Worm (Caenorhabditis elegans): Measurements from ENCODE around the gene ets-9.
A peak's percentile ranks its signal among the peaks of the same experiment; 100 is the strongest.

The ets-9 gene

DNA sequence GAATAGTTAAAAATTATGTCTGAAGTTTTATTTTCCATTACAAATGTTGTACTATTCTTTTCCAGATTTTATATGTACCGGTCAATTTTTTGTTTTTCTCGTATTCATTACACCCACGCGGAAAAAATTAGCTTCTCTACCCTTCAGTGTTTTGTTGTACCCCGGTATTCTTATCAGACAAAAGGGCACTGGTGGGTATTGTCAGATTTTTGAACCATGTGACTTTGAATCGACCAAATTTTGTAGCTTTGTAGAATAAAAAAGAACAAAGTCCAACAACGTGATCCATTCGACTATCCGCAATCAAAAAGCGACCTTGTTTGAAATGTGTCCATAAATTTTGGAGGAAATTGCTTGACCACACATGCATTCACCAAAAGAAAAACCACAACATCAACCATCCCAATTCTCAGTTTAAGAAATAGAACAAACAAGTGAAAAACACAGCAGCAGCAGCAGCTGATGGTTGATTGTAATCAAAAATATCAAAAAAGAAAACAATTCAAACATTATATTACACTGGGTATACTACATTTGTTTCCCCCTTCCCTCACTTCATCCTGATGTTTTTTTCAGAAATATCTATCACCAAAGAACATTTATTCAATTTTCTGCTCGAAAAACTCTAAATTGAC is 34.9 kb upstream of the ets-9 start (continued):
- TF ChIP-seq ets-5 (GFP tag; IDR thresholded peaks at IDR 0.05) (no peak), dpl-1 (GFP tag; optimal IDR thresholded peaks at IDR 0.05) (no peak), ceh-88 (GFP tag; IDR thresholded peaks at IDR 0.05) (no peak), egl-13 (tag; optimal IDR thresholded peaks at IDR 0.05) (no peak), elt-2 (tag; optimal IDR thresholded peaks at IDR 0.05) (peak; percentile 61), pqm-1 (tag; optimal IDR thresholded peaks at IDR 0.05) (no peak), nhr-77 (tag; optimal IDR thresholded peaks at IDR 0.05) (no peak), lsy-2 (tag; optimal IDR thresholded peaks at IDR 0.05) (peak in 1 of 2 experiments; percentile 32), nhr-71 (tag; optimal IDR thresholded peaks at IDR 0.05) (peak; percentile 49), lir-3 (tag; optimal IDR thresholded peaks at IDR 0.05; ENCODE audit: poor library complexity) (no peak), grh-1 (GFP tag; IDR thresholded peaks at IDR 0.05) (no peak), lin-15B (tag; optimal IDR thresholded peaks at IDR 0.05) (no peak), aha-1 (tag; optimal IDR thresholded peaks at IDR 0.05) (no peak), vab-15 (tag; optimal IDR thresholded peaks at IDR 0.05) (no peak), unc-86 (tag; optimal IDR thresholded peaks at IDR 0.05) (no peak), alr-1 (tag; optimal IDR thresholded peaks at IDR 0.05; ENCODE audit: borderline replicate concordance) (no peak), fkh-4 (tag; optimal IDR thresholded peaks at IDR 0.05; ENCODE audit: borderline replicate concordance) (no peak)

DNA sequence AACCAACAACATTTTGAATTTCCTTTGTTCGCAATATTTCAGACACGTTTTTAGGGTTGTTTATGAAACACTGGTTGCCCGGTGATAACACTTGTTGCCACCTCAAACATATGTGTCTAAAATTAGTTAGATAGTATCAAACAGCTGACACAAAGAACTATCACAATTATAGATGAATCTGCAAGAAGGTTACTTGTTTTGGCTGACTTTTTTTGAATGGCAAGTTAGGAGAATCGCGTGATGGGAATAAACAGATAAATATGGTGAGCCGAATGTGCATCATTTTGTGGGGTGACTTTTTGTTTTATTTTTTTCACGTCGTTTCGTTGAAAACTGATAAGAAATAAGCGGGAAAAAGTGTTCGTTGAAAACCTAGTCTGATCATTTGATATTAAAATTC is 34.4 kb upstream of the ets-9 start:
- no peak for TF ChIP-seq tlp-1 (tag; optimal IDR thresholded peaks at IDR 0.05)
- TF ChIP-seq nhr-20 (tag; optimal IDR thresholded peaks at IDR 0.05), result peak; percentile 1
- peak; percentile 74 for TF ChIP-seq elt-2 (tag; optimal IDR thresholded peaks at IDR 0.05)
- no peak for TF ChIP-seq elt-3 (tag; optimal IDR thresholded peaks at IDR 0.05)
- peak; percentile 49 for TF ChIP-seq nhr-19 (GFP tag; conservative IDR thresholded peaks at IDR 0.05)
- TF ChIP-seq efl-1 (optimal IDR thresholded peaks at IDR 0.05), result no peak
- peak in 1 of 2 experiments; percentile 78 for TF ChIP-seq efl-1 (GFP tag; optimal IDR thresholded peaks at IDR 0.05 in 1 of 2)
- peak in 1 of 2 experiments; percentile 55 for TF ChIP-seq lin-35 (GFP tag; optimal IDR thresholded peaks at IDR 0.05)

- peak in 1 of 2 experiments; percentile 19 for TF ChIP-seq mdl-1 (tag; optimal IDR thresholded peaks at IDR 0.05)
- TF ChIP-seq nhr-47 (tag; optimal IDR thresholded peaks at IDR 0.05), result no peak
- TF ChIP-seq lin-35 (GFP tag; optimal IDR thresholded peaks at IDR 0.05), result peak in 1 of 2 experiments; percentile 49
- TF ChIP-seq nhr-90 (tag; optimal IDR thresholded peaks at IDR 0.05; ENCODE audit: poor library complexity), result peak; percentile 55
- peak in 1 of 6 experiments; percentile 37 for TF ChIP-seq elt-3 (tag; optimal IDR thresholded peaks at IDR 0.05)
- 0 out of 2 replicates have a peak, but pooled peaks have one; percentile 10 for TF ChIP-seq nhr-19 (GFP tag; conservative IDR thresholded peaks at IDR 0.05)
- TF ChIP-seq blmp-1 (tag; optimal IDR thresholded peaks at IDR 0.05), result peak; percentile 56
- TF ChIP-seq elt-2 (tag; optimal IDR thresholded peaks at IDR 0.05), result peak; percentile 32
- TF ChIP-seq ama-1 (optimal IDR thresholded peaks at IDR 0.05), result peak; percentile 89
- TF ChIP-seq hlh-17 (GFP tag; optimal IDR thresholded peaks at IDR 0.05; ENCODE audit: borderline replicate concordance), result no peak
These were observed 33.2 kb upstream of the ets-9 start for ce11 chrX:4246237-4246697.

- TF ChIP-seq lir-3 (tag; optimal IDR thresholded peaks at IDR 0.05; ENCODE audit: poor library complexity) (no peak), lin-39 (tag; optimal IDR thresholded peaks at IDR 0.05) (no peak), lin-14 (GFP tag; optimal IDR thresholded peaks at IDR 0.05) (no peak), elt-2 (tag; optimal IDR thresholded peaks at IDR 0.05) (peak; percentile 33), nhr-11 (tag; optimal IDR thresholded peaks at IDR 0.05) (no peak), nhr-20 (tag; optimal IDR thresholded peaks at IDR 0.05) (no peak), sup-37 (GFP tag; optimal IDR thresholded peaks at IDR 0.05) (no peak), irx-1 (tag; optimal IDR thresholded peaks at IDR 0.05) (no peak), mab-9 (GFP tag; IDR thresholded peaks at IDR 0.05) (no peak), efl-1 (optimal IDR thresholded peaks at IDR 0.05) (no peak), efl-1 (GFP tag; optimal IDR thresholded peaks at IDR 0.05 in 1 of 2) (peak in 1 of 2 experiments; percentile 23), ceh-88 (GFP tag; IDR thresholded peaks at IDR 0.05) (no peak), nhr-85 (tag) (peak; percentile 14), ama-1 (optimal IDR thresholded peaks at IDR 0.05) (peak; percentile 11)
These were observed 32.5 kb upstream of the ets-9 start, which contains the start of gene F48D6.4 for ce11 chrX:4246867-4247591. Gene F48D6.4, minus strand, starts transcription at chrX:4247212.
